Fruit fly (Drosophila melanogaster) whole organism, wandering third instar larva: ENCODE measurements around the gene CG42813.
A peak's percentile ranks its signal among the peaks of the same experiment; 100 is the strongest.

Source experiments
- Abd-B ChIP-seq: fragments of >200 bp; optimal IDR thresholded peaks from 2 replicates; lab custom pipeline; 2017; ENCODE audit warnings: missing biosample characterization, missing genetic modification characterization
- CG32264 ChIP-seq: fragments of 200-800 bp; sonication (Bioruptor generic); optimal IDR thresholded peaks from 2 replicates; lab custom pipeline; 2016; ENCODE audit warnings: missing biosample characterization, missing genetic modification characterization
- CG9705 ChIP-seq: fragments of 200-800 bp; sonication (Bioruptor generic); optimal IDR thresholded peaks from 2 replicates; lab custom pipeline; 2018; ENCODE audit warnings: missing biosample characterization, mild to moderate bottlenecking, missing genetic modification characterization
- CrebA ChIP-seq: fragments of 200-800 bp; sonication (Bioruptor generic); optimal IDR thresholded peaks from 2 replicates; lab custom pipeline; 2016; ENCODE audit warnings: missing biosample characterization, mild to moderate bottlenecking, missing genetic modification characterization, borderline replicate concordance
- Dfd ChIP-seq: fragments of >200 bp; optimal IDR thresholded peaks from 2 replicates; lab custom pipeline; 2017; ENCODE audit warnings: missing biosample characterization, missing genetic modification characterization
- Dif ChIP-seq: fragments of 200-275, 200-300 bp; sonication (Bioruptor generic); optimal IDR thresholded peaks from 2 replicates; lab custom pipeline; 2018; ENCODE audit warnings: missing biosample characterization, missing genetic modification characterization; ENCODE audit not compliant: partially characterized antibody
- GATAd ChIP-seq: sonication (Bioruptor generic); optimal IDR thresholded peaks from 2 replicates; lab custom pipeline; 2016; ENCODE audit warnings: missing biosample characterization, missing genetic modification characterization
- HLH106 ChIP-seq: fragments of 200-800 bp; optimal IDR thresholded peaks from 3 replicates; lab custom pipeline; 2019; ENCODE audit warnings: missing biosample characterization, mild to moderate bottlenecking, missing genetic modification characterization, moderate library complexity
- Hnf4 ChIP-seq: fragments of 200-800 bp; sonication (Bioruptor generic); optimal IDR thresholded peaks from 2 replicates; lab custom pipeline; 2016; ENCODE audit warnings: missing biosample characterization, mild to moderate bottlenecking, missing genetic modification characterization
- Hr78 ChIP-seq: fragments of >200 bp; optimal IDR thresholded peaks from 2 replicates; lab custom pipeline; 2017; ENCODE audit warnings: missing biosample characterization, missing genetic modification characterization
- Hr83 ChIP-seq: fragments of 200-300 bp; sonication (Bioruptor generic); optimal IDR thresholded peaks from 2 replicates; lab custom pipeline; 2016; ENCODE audit warnings: missing biosample characterization, mild to moderate bottlenecking, missing genetic modification characterization, moderate library complexity; ENCODE audit not compliant: poor library complexity, severe bottlenecking
- Jra ChIP-seq: sonication (Bioruptor generic); optimal IDR thresholded peaks from 2 replicates; lab custom pipeline; 2016; ENCODE audit warnings: missing biosample characterization, missing genetic modification characterization
- Mio ChIP-seq: sonication (Bioruptor generic); optimal IDR thresholded peaks from 2 replicates; lab custom pipeline; 2016; ENCODE audit warnings: missing biosample characterization, missing genetic modification characterization
- Myc ChIP-seq: fragments of >200 bp; optimal IDR thresholded peaks from 2 replicates; lab custom pipeline; 2017
- N ChIP-seq: fragments of >200 bp; optimal IDR thresholded peaks from 2 replicates; lab custom pipeline; 2018; ENCODE audit warnings: missing biosample characterization, missing external identifiers, missing genetic modification characterization
- OdsH ChIP-seq: fragments of 200-800 bp; sonication (Bioruptor generic); optimal IDR thresholded peaks from 2 replicates; lab custom pipeline; 2016; ENCODE audit warnings: missing biosample characterization, mild to moderate bottlenecking, missing genetic modification characterization
- Rel ChIP-seq, 2 experiments: fragments of 200-800 bp; sonication (Bioruptor generic) in 1 of 2; optimal IDR thresholded peaks; 2 replicates in 1 of 2; 3 replicates in 1 of 2; lab custom pipeline; 2016 to 2019; ENCODE audit warnings: mild to moderate bottlenecking in 2 of 2, missing biosample characterization in 2 of 2, missing genetic modification characterization in 2 of 2, moderate library complexity in 1 of 2
- Sp1 ChIP-seq: fragments of 200-800 bp; sonication (Bioruptor generic); optimal IDR thresholded peaks from 3 replicates; lab custom pipeline; 2019; ENCODE audit warnings: missing biosample characterization, mild to moderate bottlenecking, missing genetic modification characterization, moderate library complexity
- Vsx2 ChIP-seq: fragments of 200-300, 225-300 bp; sonication (Bioruptor generic); optimal IDR thresholded peaks from 2 replicates; lab custom pipeline; 2018; ENCODE audit warnings: missing biosample characterization, missing genetic modification characterization; ENCODE audit not compliant: partially characterized antibody
- br ChIP-seq: fragments of 200-800 bp; sonication (Bioruptor generic); optimal IDR thresholded peaks from 2 replicates; lab custom pipeline; 2016; ENCODE audit warnings: missing biosample characterization, missing genetic modification characterization
- brk ChIP-seq: fragments of 200-800 bp; sonication (Bioruptor generic); optimal IDR thresholded peaks from 2 replicates; lab custom pipeline; 2016; ENCODE audit warnings: missing biosample characterization, mild to moderate bottlenecking, missing genetic modification characterization
- dl ChIP-seq, 2 experiments: fragments of 175-275, 200-275 bp in 1 of 2; fragments of 200-275 bp in 1 of 2; sonication (Bioruptor generic); optimal IDR thresholded peaks; lab custom pipeline; 2018; ENCODE audit warnings: mild to moderate bottlenecking in 2 of 2, missing biosample characterization in 2 of 2, missing genetic modification characterization in 2 of 2, moderate library complexity in 2 of 2; ENCODE audit not compliant: partially characterized antibody in 2 of 2, insufficient read depth in 1 of 2
- dmrt93B ChIP-seq: fragments of 200-800 bp; sonication (Bioruptor generic); optimal IDR thresholded peaks from 2 replicates; lab custom pipeline; 2018; ENCODE audit warnings: missing biosample characterization, mild to moderate bottlenecking, missing genetic modification characterization
- dsf ChIP-seq: sonication (Bioruptor generic); optimal IDR thresholded peaks from 2 replicates; lab custom pipeline; 2016; ENCODE audit warnings: missing biosample characterization, missing genetic modification characterization, borderline replicate concordance
- ey ChIP-seq: fragments of 200-800 bp; sonication (Bioruptor generic); optimal IDR thresholded peaks from 2 replicates; lab custom pipeline; 2016; ENCODE audit warnings: missing biosample characterization, missing genetic modification characterization
- foxo ChIP-seq, 2 experiments: fragments of 200-800 bp; sonication (Bioruptor generic); optimal IDR thresholded peaks; 2 replicates in 1 of 2; 3 replicates in 1 of 2; lab custom pipeline; 2016 to 2017; ENCODE audit warnings: missing biosample characterization in 2 of 2, missing genetic modification characterization in 2 of 2
- fru ChIP-seq: fragments of 200-800 bp; sonication (Bioruptor generic); optimal IDR thresholded peaks from 3 replicates; lab custom pipeline; 2016; ENCODE audit warnings: missing biosample characterization, mild to moderate bottlenecking, missing genetic modification characterization
- h ChIP-seq: fragments of 200-800 bp; sonication (Bioruptor generic); optimal IDR thresholded peaks from 3 replicates; lab custom pipeline; 2016; ENCODE audit warnings: missing biosample characterization, mild to moderate bottlenecking, missing genetic modification characterization
- jim ChIP-seq: fragments of 175-275, 200-325 bp; sonication (Bioruptor generic); optimal IDR thresholded peaks from 2 replicates; lab custom pipeline; 2016; ENCODE audit warnings: missing biosample characterization, mild to moderate bottlenecking, missing genetic modification characterization
- lola ChIP-seq: fragments of >200 bp; optimal IDR thresholded peaks from 2 replicates; lab custom pipeline; 2017; ENCODE audit warnings: missing biosample characterization, missing genetic modification characterization
- pan ChIP-seq: fragments of >200 bp; optimal IDR thresholded peaks from 2 replicates; lab custom pipeline; 2017
- psq ChIP-seq: fragments of 200-800 bp; sonication (Bioruptor generic); optimal IDR thresholded peaks from 3 replicates; lab custom pipeline; 2017; ENCODE audit warnings: missing biosample characterization, mild to moderate bottlenecking, missing genetic modification characterization, moderate library complexity
- rgr ChIP-seq: fragments of 200-800 bp; sonication (Bioruptor generic); optimal IDR thresholded peaks from 3 replicates; lab custom pipeline; 2016; ENCODE audit warnings: missing biosample characterization, mild to moderate bottlenecking, missing genetic modification characterization
- sage ChIP-seq: fragments of 200-800 bp; sonication (Bioruptor generic); optimal IDR thresholded peaks from 2 replicates; lab custom pipeline; 2016; ENCODE audit warnings: missing biosample characterization, mild to moderate bottlenecking, missing genetic modification characterization
- sv ChIP-seq: fragments of 200-800 bp; sonication (Bioruptor generic); optimal IDR thresholded peaks from 3 replicates; lab custom pipeline; 2016; ENCODE audit warnings: missing biosample characterization, missing genetic modification characterization
- tai ChIP-seq: sonication (Bioruptor generic); optimal IDR thresholded peaks from 2 replicates; lab custom pipeline; 2016; ENCODE audit warnings: missing biosample characterization, missing genetic modification characterization
- usp ChIP-seq: fragments of >200 bp; optimal IDR thresholded peaks from 2 replicates; lab custom pipeline; 2017; ENCODE audit warnings: missing biosample characterization, missing genetic modification characterization
- woc ChIP-seq: sonication (Bioruptor generic); optimal IDR thresholded peaks from 2 replicates; lab custom pipeline; 2016; ENCODE audit warnings: missing biosample characterization, mild to moderate bottlenecking, missing genetic modification characterization

Gene CG42813

DNA sequence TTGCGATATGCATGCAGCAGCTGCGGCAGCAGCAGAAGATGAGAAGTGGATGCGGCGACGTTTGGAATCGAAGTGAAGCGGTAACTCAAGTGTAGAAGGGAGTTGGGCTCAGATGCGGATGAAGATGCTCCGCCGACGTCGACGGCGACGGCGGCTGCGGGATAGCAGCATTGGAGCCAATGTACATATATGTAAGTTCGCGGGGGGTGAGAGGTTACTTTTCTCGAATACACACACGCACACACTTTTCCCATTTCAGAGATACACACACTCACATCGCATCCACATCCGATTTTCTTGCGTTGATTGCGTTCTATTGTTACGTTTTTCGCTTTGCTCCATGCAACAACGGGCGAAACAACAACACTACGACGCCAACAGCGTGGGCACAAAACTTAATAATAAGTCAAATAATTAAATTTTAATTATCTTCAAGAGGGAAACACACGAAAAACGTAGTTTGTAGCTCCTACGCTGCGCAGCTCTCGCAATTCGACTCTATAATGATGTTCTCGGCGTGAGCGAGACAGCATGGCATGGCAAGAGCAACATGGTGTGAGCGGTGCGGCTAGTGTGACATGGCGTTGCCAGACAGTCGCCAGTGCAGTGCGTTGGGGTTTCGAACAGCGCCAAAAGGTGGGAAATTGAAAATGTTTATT lies 16.5 kb upstream of the CG42813 start, which contains the start of gene CG18766:
TSS of gene CG18766 (minus strand) at position 508 of the 659 bp plus-strand sequence.
- TF ChIP-seq Rel (GFP tag; optimal IDR thresholded peaks at IDR 0.05; lab: Kevin White, UChicago), result peak; percentile 50
- TF ChIP-seq Rel (tag; optimal IDR thresholded peaks at IDR 0.05; lab: Kevin White, UChicago), result peak; percentile 67
- TF ChIP-seq sv, result no peak
- peak; percentile 66 for TF ChIP-seq Dif (GFP tag; lab: Kevin White, UChicago)
- TF ChIP-seq fru (GFP tag; lab: Kevin White, UChicago), result peak; percentile 6
- no peak for TF ChIP-seq CG9705
- no peak for TF ChIP-seq usp (GFP tag; lab: Kevin White, UChicago)
- peak; percentile 33 for TF ChIP-seq psq
- TF ChIP-seq N (GFP tag; lab: Kevin White, UChicago), result peak; percentile 32
- no peak for TF ChIP-seq jim (GFP tag; lab: Kevin White, UChicago)
- TF ChIP-seq Jra, result no peak
- TF ChIP-seq pan (lab: Kevin White, UChicago), result no peak
- peak; percentile 3 for TF ChIP-seq OdsH (GFP tag; lab: Kevin White, UChicago)
- TF ChIP-seq foxo (GFP tag; optimal IDR thresholded peaks at IDR 0.05; lab: Kevin White, UChicago), result peak in 1 of 2 experiments; percentile 49
- TF ChIP-seq Myc (lab: Kevin White, UChicago), result no peak
- TF ChIP-seq lola (GFP tag; lab: Kevin White, UChicago), result no peak
- TF ChIP-seq CrebA (GFP tag; lab: Kevin White, UChicago), result no peak
- peak; percentile 20 for TF ChIP-seq HLH106
- no peak for TF ChIP-seq Sp1 (GFP tag; lab: Kevin White, UChicago)
- TF ChIP-seq dmrt93B (GFP tag; lab: Kevin White, UChicago), result no peak
- TF ChIP-seq brk (GFP tag; lab: Kevin White, UChicago), result no peak
- peak; percentile 79 for TF ChIP-seq Hr83 (GFP tag; lab: Kevin White, UChicago)
- TF ChIP-seq dsf (GFP tag; lab: Kevin White, UChicago), result no peak
- TF ChIP-seq br (GFP tag; lab: Kevin White, UChicago), result peak; percentile 13
- TF ChIP-seq rgr (GFP tag; lab: Kevin White, UChicago), result peak; percentile 31
- TF ChIP-seq Hnf4 (GFP tag; lab: Kevin White, UChicago), result no peak
- peak; percentile 32 for TF ChIP-seq ey
- no peak for TF ChIP-seq tai (GFP tag; lab: Kevin White, UChicago)
- TF ChIP-seq h (GFP tag; lab: Kevin White, UChicago), result peak; percentile 31
- no peak for TF ChIP-seq Abd-B (GFP tag; lab: Kevin White, UChicago)
- no peak for TF ChIP-seq woc
- no peak for TF ChIP-seq GATAd
- TF ChIP-seq dl (GFP tag; optimal IDR thresholded peaks at IDR 0.05; lab: Kevin White, UChicago; ENCODE audit: insufficient read depth in 1 of 2, partially characterized antibody in 2 of 2), result no peak
- peak; percentile 21 for TF ChIP-seq Vsx2 (GFP tag; lab: Kevin White, UChicago)
- no peak for TF ChIP-seq Dfd (GFP tag; lab: Kevin White, UChicago)
- no peak for TF ChIP-seq Hr78 (GFP tag; lab: Kevin White, UChicago)
- TF ChIP-seq CG32264 (GFP tag; lab: Kevin White, UChicago), result no peak
- TF ChIP-seq Mio, result no peak
- TF ChIP-seq sage (GFP tag; lab: Kevin White, UChicago), result no peak

DNA sequence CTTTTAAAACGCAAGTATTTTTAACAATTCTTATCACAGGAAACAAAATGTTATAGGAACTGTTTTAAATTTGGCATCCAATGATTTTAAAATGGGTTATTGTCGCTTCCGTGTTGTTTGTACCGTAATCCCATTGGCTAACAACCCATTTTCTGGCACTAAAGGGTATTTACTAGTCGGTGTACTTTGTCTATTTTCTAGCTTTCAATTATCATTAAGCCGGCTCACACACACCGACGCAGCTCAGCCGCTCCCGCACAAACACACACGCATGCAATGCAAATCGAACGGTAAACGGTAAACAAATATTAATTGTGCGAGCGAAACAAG lies 16.0 kb upstream of the CG42813 start:
- no peak for TF ChIP-seq tai (GFP tag; lab: Kevin White, UChicago)
- TF ChIP-seq usp (GFP tag; lab: Kevin White, UChicago), result no peak
- TF ChIP-seq jim (GFP tag; lab: Kevin White, UChicago), result no peak
- no peak for TF ChIP-seq Hnf4 (GFP tag; lab: Kevin White, UChicago)
- TF ChIP-seq Dfd (GFP tag; lab: Kevin White, UChicago), result no peak
- no peak for TF ChIP-seq Sp1 (GFP tag; lab: Kevin White, UChicago)
- no peak for TF ChIP-seq Hr83 (GFP tag; lab: Kevin White, UChicago)
- TF ChIP-seq br (GFP tag; lab: Kevin White, UChicago), result no peak
- TF ChIP-seq woc, result no peak
- TF ChIP-seq lola (GFP tag; lab: Kevin White, UChicago), result no peak
- TF ChIP-seq dmrt93B (GFP tag; lab: Kevin White, UChicago), result no peak
